Fruit fly (Drosophila melanogaster) whole organism, embryonic: ENCODE measurements around the gene CG44004.

Source experiments
- CG10209 ChIP-seq: fragments of 200-800 bp; sonication (Bioruptor generic); optimal IDR thresholded peaks from 3 replicates; lab custom pipeline; 2017; ENCODE audit warnings: missing biosample characterization, mild to moderate bottlenecking, missing genetic modification characterization, missing genetic modification reagents
- CG11504 ChIP-seq: fragments of 200-800 bp; sonication (Bioruptor generic); optimal IDR thresholded peaks from 3 replicates; lab custom pipeline; 2019; ENCODE audit warnings: missing biosample characterization, mild to moderate bottlenecking, missing genetic modification characterization, moderate library complexity
- CG12219 ChIP-seq: fragments of 200-800 bp; sonication (Bioruptor generic); optimal IDR thresholded peaks from 3 replicates; lab custom pipeline; 2018; ENCODE audit warnings: missing biosample characterization, mild to moderate bottlenecking, missing genetic modification characterization
- CG13287 ChIP-seq: fragments of 200-800 bp; sonication (Bioruptor generic); IDR thresholded peaks from 2 replicates; pipeline ENCODE4 v1.3.6; 2022; ENCODE audit warnings: missing biosample characterization, missing genetic modification characterization; ENCODE audit not compliant: partially characterized antibody
- CG14014 ChIP-seq: fragments of 200-800 bp; sonication (Bioruptor generic); IDR thresholded peaks from 2 replicates; pipeline ENCODE4 v1.3.6; 2022; ENCODE audit warnings: missing biosample characterization, missing genetic modification characterization
- CG1529 ChIP-seq: fragments of 200-800 bp; sonication (Bioruptor generic); optimal IDR thresholded peaks from 3 replicates; lab custom pipeline; 2018; ENCODE audit warnings: missing biosample characterization, missing genetic modification characterization
- CG2199 ChIP-seq: fragments of 200-800 bp; sonication (Bioruptor generic); IDR thresholded peaks from 3 replicates; pipeline ENCODE4 v1.3.6; 2022; ENCODE audit warnings: missing biosample characterization, missing genetic modification characterization
- CG31365 ChIP-seq: fragments of 200-800 bp; sonication (Bioruptor generic); optimal IDR thresholded peaks from 2 replicates; lab custom pipeline; 2018; ENCODE audit warnings: missing biosample characterization, mild to moderate bottlenecking, missing genetic modification characterization
- CG32772 ChIP-seq: fragments of 200-800 bp; sonication (Bioruptor generic); IDR thresholded peaks from 2 replicates; pipeline ENCODE4 v1.3.6; 2022; ENCODE audit warnings: missing biosample characterization, missing genetic modification characterization
- CG34224 ChIP-seq: fragments of 200-800 bp; sonication (Bioruptor generic); IDR thresholded peaks from 3 replicates; pipeline ENCODE4 v1.3.6; 2022; ENCODE audit warnings: missing biosample characterization, missing genetic modification characterization; ENCODE audit not compliant: partially characterized antibody
- CG6765 ChIP-seq: fragments of 200-800 bp; sonication (Bioruptor generic); optimal IDR thresholded peaks from 3 replicates; lab custom pipeline; 2017; ENCODE audit warnings: missing biosample characterization, mild to moderate bottlenecking, missing genetic modification characterization
- CG8089 ChIP-seq: fragments of 200-800 bp; sonication (Bioruptor generic); optimal IDR thresholded peaks from 3 replicates; lab custom pipeline; 2016; ENCODE audit warnings: missing biosample characterization, missing genetic modification characterization
- CG8388 ChIP-seq: fragments of 200-800 bp; sonication (Bioruptor generic); optimal IDR thresholded peaks from 2 replicates; lab custom pipeline; 2019; ENCODE audit warnings: missing biosample characterization, mild to moderate bottlenecking, missing genetic modification characterization, moderate library complexity
- CG9817 ChIP-seq: fragments of 200-800 bp; sonication (Bioruptor generic); optimal IDR thresholded peaks from 2 replicates; lab custom pipeline; 2018; ENCODE audit warnings: missing biosample characterization, mild to moderate bottlenecking, missing genetic modification characterization, moderate library complexity
- D19A ChIP-seq: fragments of 200-800 bp; optimal IDR thresholded peaks from 3 replicates; lab custom pipeline; 2019; ENCODE audit warnings: missing biosample characterization, mild to moderate bottlenecking, missing genetic modification characterization, moderate library complexity
- Dbx ChIP-seq: fragments of 200-800 bp; sonication (Bioruptor generic); IDR thresholded peaks from 3 replicates; pipeline ENCODE4 v1.3.6; 2022; ENCODE audit warnings: missing biosample characterization, missing genetic modification characterization
- Ets97D ChIP-seq: fragments of 200-800 bp; sonication (Bioruptor generic); optimal IDR thresholded peaks from 3 replicates; lab custom pipeline; 2016; ENCODE audit warnings: missing biosample characterization, missing genetic modification characterization
- Fer1 ChIP-seq: fragments of 200-800 bp; sonication (Bioruptor generic); optimal IDR thresholded peaks from 2 replicates; lab custom pipeline; 2017; ENCODE audit warnings: missing biosample characterization, mild to moderate bottlenecking, missing genetic modification characterization
- Fer3 ChIP-seq: fragments of 200-800 bp; sonication (Bioruptor generic); optimal IDR thresholded peaks from 2 replicates; lab custom pipeline; 2018; ENCODE audit warnings: missing biosample characterization, mild to moderate bottlenecking, missing genetic modification characterization, moderate library complexity
- HLH54F ChIP-seq: fragments of 200-800 bp; sonication (Bioruptor generic); optimal IDR thresholded peaks from 3 replicates; lab custom pipeline; 2016; ENCODE audit warnings: missing biosample characterization, missing genetic modification characterization
- Hr3 ChIP-seq: fragments of 200-800 bp; sonication (Bioruptor generic); optimal IDR thresholded peaks from 3 replicates; lab custom pipeline; 2016; ENCODE audit warnings: missing biosample characterization, missing genetic modification characterization
- Jarid2 ChIP-seq: fragments of 200-800 bp; sonication (Bioruptor generic); optimal IDR thresholded peaks from 3 replicates; lab custom pipeline; 2017; ENCODE audit warnings: mild to moderate bottlenecking, missing biosample characterization, missing genetic modification reagents, missing genetic modification characterization
- Lhr ChIP-seq: fragments of 200-800 bp; sonication (Bioruptor generic); optimal IDR thresholded peaks from 3 replicates; lab custom pipeline; 2017; ENCODE audit warnings: mild to moderate bottlenecking, missing biosample characterization, missing genetic modification reagents, missing genetic modification characterization
- Lim3 ChIP-seq: fragments of 200-800 bp; sonication (Bioruptor generic); IDR thresholded peaks from 2 replicates; pipeline ENCODE4 v1.3.6; 2022; ENCODE audit warnings: missing biosample characterization, missing genetic modification characterization
- MBD-R2 ChIP-seq: fragments of 200-800 bp; sonication (Bioruptor generic); IDR thresholded peaks from 2 replicates; pipeline ENCODE4 v1.3.6; 2022; ENCODE audit warnings: missing biosample characterization, missing genetic modification characterization
- Mad ChIP-seq: fragments of 200-800 bp; sonication (Bioruptor generic); optimal IDR thresholded peaks from 2 replicates; lab custom pipeline; 2016; ENCODE audit warnings: missing biosample characterization, missing genetic modification characterization
- Med ChIP-seq: fragments of 200-800 bp; sonication (Bioruptor generic); peaks from one replicate; lab custom pipeline; 2016; ENCODE audit warnings: missing biosample characterization, missing genetic modification characterization, mild to moderate bottlenecking, inconsistent platforms, moderate library complexity
- Oli ChIP-seq: fragments of 200-800 bp; sonication (Bioruptor generic); optimal IDR thresholded peaks from 2 replicates; lab custom pipeline; 2018; ENCODE audit warnings: missing biosample characterization, mild to moderate bottlenecking, missing genetic modification characterization, moderate library complexity
- Opbp ChIP-seq: fragments of 200-800 bp; sonication (Bioruptor generic); IDR thresholded peaks from 3 replicates; pipeline ENCODE4 v1.3.6; 2022; ENCODE audit warnings: missing biosample characterization, missing genetic modification characterization; ENCODE audit not compliant: partially characterized antibody
- Sry-β ChIP-seq: fragments of 200-800 bp; sonication (Bioruptor generic); optimal IDR thresholded peaks from 2 replicates; lab custom pipeline; 2018; ENCODE audit warnings: missing biosample characterization, mild to moderate bottlenecking, missing genetic modification characterization, moderate library complexity
- Sry-δ ChIP-seq: fragments of 200-800 bp; sonication (Bioruptor generic); optimal IDR thresholded peaks from 2 replicates; lab custom pipeline; 2016; ENCODE audit warnings: missing biosample characterization, missing genetic modification characterization
- az2 ChIP-seq: fragments of 200-800 bp; sonication (Bioruptor generic); optimal IDR thresholded peaks from 3 replicates; lab custom pipeline; 2016; ENCODE audit warnings: missing biosample characterization, missing genetic modification characterization
- chm ChIP-seq: fragments of 200-800 bp; sonication (Bioruptor generic); IDR thresholded peaks from 2 replicates; pipeline ENCODE4 v1.3.6; 2022; ENCODE audit warnings: missing biosample characterization, missing genetic modification characterization
- dm ChIP-seq: fragments of 200-800 bp; sonication (Bioruptor generic); optimal IDR thresholded peaks from 3 replicates; lab custom pipeline; 2016; ENCODE audit warnings: missing biosample characterization, missing genetic modification characterization
- dmrt11E ChIP-seq: fragments of 200-800 bp; sonication (Bioruptor generic); optimal IDR thresholded peaks from 3 replicates; lab custom pipeline; 2018; ENCODE audit warnings: missing biosample characterization, mild to moderate bottlenecking, missing genetic modification characterization, moderate library complexity
- ftz-f1 ChIP-seq: fragments of 200-800 bp; sonication (Bioruptor generic); optimal IDR thresholded peaks from 2 replicates; lab custom pipeline; 2016; ENCODE audit warnings: missing biosample characterization, missing genetic modification characterization
- h ChIP-seq: fragments of >200 bp; optimal IDR thresholded peaks from 2 replicates; lab custom pipeline; 2017
- hbn ChIP-seq: fragments of 200-800 bp; sonication (Bioruptor generic); IDR thresholded peaks from 2 replicates; pipeline ENCODE4 v1.3.6; 2022; ENCODE audit warnings: missing biosample characterization, missing genetic modification characterization; ENCODE audit not compliant: partially characterized antibody
- klu ChIP-seq: fragments of 200-800 bp; sonication (Bioruptor generic); IDR thresholded peaks from 2 replicates; pipeline ENCODE4 v1.3.6; 2022; ENCODE audit warnings: missing biosample characterization, missing genetic modification characterization
- mam ChIP-seq: fragments of 200-800 bp; sonication (Bioruptor generic); optimal IDR thresholded peaks from 3 replicates; lab custom pipeline; 2016; ENCODE audit warnings: missing biosample characterization, missing genetic modification characterization
- otp ChIP-seq: fragments of 200-800 bp; sonication (Bioruptor generic); IDR thresholded peaks from 3 replicates; pipeline ENCODE4, ENCODE4 v1.3.6; 2022; ENCODE audit warnings: missing biosample characterization, missing genetic modification characterization
- pb ChIP-seq: fragments of 200-800 bp; sonication (Bioruptor generic); optimal IDR thresholded peaks from 3 replicates; lab custom pipeline; 2016; ENCODE audit warnings: missing biosample characterization, missing genetic modification characterization
- pnt ChIP-seq: fragments of 200-800 bp; sonication (Bioruptor generic); optimal IDR thresholded peaks from 3 replicates; lab custom pipeline; 2016; ENCODE audit warnings: missing biosample characterization, missing genetic modification characterization
- rib ChIP-seq: fragments of 200-800 bp; sonication (Bioruptor generic); IDR thresholded peaks from 2 replicates; pipeline ENCODE4 v1.3.6; 2022; ENCODE audit warnings: missing biosample characterization, missing genetic modification characterization
- sim ChIP-seq: fragments of 200-800 bp; sonication (Bioruptor generic); IDR thresholded peaks from 2 replicates; pipeline ENCODE4 v1.3.6; 2022; ENCODE audit warnings: missing biosample characterization, missing genetic modification characterization
- tgo ChIP-seq: fragments of 200-800 bp; sonication (Bioruptor generic); IDR thresholded peaks from 3 replicates; pipeline ENCODE4 v1.3.6; 2022; ENCODE audit warnings: missing biosample characterization, missing genetic modification characterization
- tll ChIP-seq, 2 experiments: fragments of 200-800 bp in 1 of 2; fragments of >200 bp in 1 of 2; sonication (Bioruptor generic) in 1 of 2; optimal IDR thresholded peaks; 2 replicates each; lab custom pipeline; 2017 to 2019; ENCODE audit warnings: missing biosample characterization in 2 of 2, missing genetic modification characterization in 2 of 2, mild to moderate bottlenecking in 1 of 2, moderate library complexity in 1 of 2
- ttk ChIP-seq: fragments of 200-800 bp; sonication (Bioruptor generic); IDR thresholded peaks from 2 replicates; pipeline ENCODE4 v2.1.2; 2022; ENCODE audit warnings: missing biosample characterization, missing genetic modification characterization
- tup ChIP-seq: fragments of 200-800 bp; sonication (Bioruptor generic); optimal IDR thresholded peaks from 2 replicates; lab custom pipeline; 2016; ENCODE audit warnings: missing biosample characterization, mild to moderate bottlenecking, missing genetic modification characterization, moderate library complexity
- z ChIP-seq: fragments of 200-800 bp; sonication (Bioruptor generic); IDR thresholded peaks from 3 replicates; pipeline ENCODE4 v1.3.6; 2022; ENCODE audit warnings: missing biosample characterization, missing genetic modification characterization
- zfh2 ChIP-seq: fragments of 200-800 bp; sonication (Bioruptor generic); optimal IDR thresholded peaks from 2 replicates; lab custom pipeline; 2016; ENCODE audit warnings: missing biosample characterization, missing genetic modification characterization

CG44004 gene

dm6 chr3L:18025907-18026306 lies 47.8 kb downstream of the CG44004 start (continued):
- no peak for TF ChIP-seq Fer3 (tag; lab: Kevin White, UChicago)
- no peak for TF ChIP-seq otp (GFP tag; lab: Robert Waterston, UW)
- no peak for TF ChIP-seq Sry-β
- peak; percentile 87 for TF ChIP-seq ftz-f1
- no peak for TF ChIP-seq pnt
- no peak for TF ChIP-seq az2
- TF ChIP-seq CG1529, result no peak
- TF ChIP-seq pb, result no peak
- no peak for TF ChIP-seq Mad (GFP tag; lab: Kevin White, UChicago)
- TF ChIP-seq Hr3 (GFP tag; lab: Kevin White, UChicago), result no peak
- TF ChIP-seq Oli (tag; lab: Kevin White, UChicago), result no peak
- TF ChIP-seq CG34224 (GFP tag; lab: Robert Waterston, UW), result peak; percentile 35; the same call in 1 of the 3 replicates
- peak; percentile 52; the same call in 1 of the 3 replicates for TF ChIP-seq Dbx (GFP tag; lab: Robert Waterston, UW)
- TF ChIP-seq zfh2, result no peak
- no peak for TF ChIP-seq tgo
- no peak for TF ChIP-seq hbn
- peak; percentile 62; the same call in 1 of the 2 replicates for TF ChIP-seq CG13287 (GFP tag; lab: Robert Waterston, UW)
- TF ChIP-seq dm, result peak; percentile 76
- no peak for TF ChIP-seq Lhr (GFP tag; lab: Kevin White, UChicago)
- peak; percentile 39; the same call in 1 of the 2 replicates for TF ChIP-seq MBD-R2
- TF ChIP-seq CG31365 (tag; lab: Kevin White, UChicago), result peak; percentile 98
- no peak for TF ChIP-seq Lim3 (GFP tag; lab: Robert Waterston, UW)
- no peak for TF ChIP-seq CG8388 (GFP tag; lab: Kevin White, UChicago)
- TF ChIP-seq CG2199 (GFP tag; lab: Robert Waterston, UW), result peak; percentile 22; the same call in 2 of the 3 replicates
- TF ChIP-seq klu (GFP tag; lab: Robert Waterston, UW), result no peak
- TF ChIP-seq Sry-δ (GFP tag; lab: Kevin White, UChicago), result peak; percentile 29
- TF ChIP-seq ttk (GFP tag; lab: Robert Waterston, UW), result no peak
- TF ChIP-seq Fer1, result peak; percentile 30
- no peak for TF ChIP-seq dmrt11E (tag; lab: Kevin White, UChicago)
- TF ChIP-seq rib, result peak; percentile 38; the same call in 1 of the 2 replicates
- no peak for TF ChIP-seq tup (GFP tag; lab: Kevin White, UChicago)
- no peak for TF ChIP-seq D19A (tag; lab: Kevin White, UChicago)
- TF ChIP-seq Jarid2 (GFP tag; lab: Kevin White, UChicago), result peak; percentile 4
- peak; percentile 5 for TF ChIP-seq CG11504 (tag; lab: Kevin White, UChicago)
- no peak for TF ChIP-seq mam (GFP tag; lab: Kevin White, UChicago)
- TF ChIP-seq Opbp (GFP tag; lab: Robert Waterston, UW), result peak; percentile 55; the same call in 2 of the 3 replicates
- no peak for TF ChIP-seq CG6765 (GFP tag; lab: Kevin White, UChicago)
- no peak for TF ChIP-seq CG10209 (GFP tag; lab: Kevin White, UChicago)
- TF ChIP-seq CG12219 (GFP tag; lab: Kevin White, UChicago), result no peak
- TF ChIP-seq h (lab: Kevin White, UChicago), result no peak
- no peak for TF ChIP-seq CG8089 (GFP tag; lab: Kevin White, UChicago)
- TF ChIP-seq CG9817 (tag; lab: Kevin White, UChicago), result no peak
- no peak for TF ChIP-seq HLH54F
- TF ChIP-seq Ets97D (GFP tag; lab: Kevin White, UChicago), result no peak
- no peak for TF ChIP-seq chm
- peak; percentile 26; the same call in 1 of the 2 replicates for TF ChIP-seq CG32772 (GFP tag; lab: Robert Waterston, UW)
- TF ChIP-seq z (GFP tag; lab: Robert Waterston, UW), result no peak
- no peak; the same call in 1 of the 2 replicates for TF ChIP-seq CG14014 (GFP tag; lab: Robert Waterston, UW)
- peak; percentile 31 for TF ChIP-seq Med (GFP tag; lab: Kevin White, UChicago)
- TF ChIP-seq sim (GFP tag; lab: Robert Waterston, UW), result no peak
- no peak for TF ChIP-seq tll (GFP tag; optimal IDR thresholded peaks at IDR 0.05; lab: Kevin White, UChicago)
